Fruit fly (Drosophila melanogaster): Measurements from ENCODE around the gene mRpL11.

The mRpL11 gene

DNA sequence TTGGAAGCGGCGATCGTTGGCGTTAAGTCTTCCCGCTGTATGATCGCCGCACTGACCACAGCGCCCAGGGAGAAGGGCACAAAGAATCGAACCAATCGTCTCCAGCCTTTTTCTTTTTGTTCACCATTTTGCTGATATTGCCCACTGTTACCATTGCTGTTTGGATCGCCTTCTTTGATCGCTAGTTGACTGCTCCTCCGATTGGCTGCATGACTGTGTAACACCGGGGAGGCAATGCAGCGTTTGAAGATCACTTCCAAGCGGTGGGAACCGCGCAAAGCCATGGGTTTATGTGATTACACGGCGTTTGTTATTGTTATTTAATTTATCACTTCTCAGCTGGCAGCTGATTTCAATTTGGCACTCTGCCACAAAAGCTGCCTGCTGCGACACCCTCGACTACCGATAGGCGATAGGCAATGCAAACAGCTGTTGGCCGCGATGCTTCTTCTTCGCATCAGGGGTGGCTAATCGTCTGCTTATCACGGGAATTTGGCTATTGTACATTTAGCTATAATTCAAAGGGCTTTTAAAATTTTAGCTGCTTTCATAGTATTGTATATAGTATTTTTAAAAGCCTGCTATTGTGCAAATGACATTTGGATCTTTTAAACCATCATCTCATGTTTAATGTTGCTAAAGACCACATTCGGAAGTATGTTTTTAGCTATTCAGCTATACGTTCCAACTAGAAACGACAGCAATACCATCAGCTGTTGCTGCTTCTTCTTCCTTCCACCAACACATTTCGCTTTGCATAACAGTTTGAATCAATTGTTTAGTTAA is at the start of gene mRpL11, which contains the start of gene HtrA2:
Gene mRpL11, plus strand, starts transcription at position 716 of the 786 bp plus-strand sequence.
Gene HtrA2, minus strand, starts transcription at position 590 of the 786 bp plus-strand sequence.
- peak; percentile 64 for TF ChIP-seq Xbp1 (GFP tag; optimal IDR thresholded peaks at IDR 0.05)
- no peak for TF ChIP-seq CTCF (GFP tag; optimal IDR thresholded peaks at IDR 0.05)
- peak; percentile 47 for TF ChIP-seq pb (GFP tag; optimal IDR thresholded peaks at IDR 0.05)
- TF ChIP-seq crc (GFP tag; optimal IDR thresholded peaks at IDR 0.05) = no peak
- no peak for TF ChIP-seq Oli (tag; optimal IDR thresholded peaks at IDR 0.05)
- TF ChIP-seq CG9817 (tag; optimal IDR thresholded peaks at IDR 0.05) = peak; percentile 73
- peak; percentile 63 for TF ChIP-seq dm (GFP tag; optimal IDR thresholded peaks at IDR 0.05)
- TF ChIP-seq E2f1 (GFP tag; IDR thresholded peaks at IDR 0.05) = peak; percentile 56; the same call in 1 of the 2 replicates
- no peak; the same call in 2 of the 3 replicates for TF ChIP-seq ci (GFP tag; IDR thresholded peaks at IDR 0.05)
- no peak for TF ChIP-seq ac (GFP tag; optimal IDR thresholded peaks at IDR 0.05)
- no peak for TF ChIP-seq CG6654 (GFP tag; optimal IDR thresholded peaks at IDR 0.05)
- TF ChIP-seq CG2875 (GFP tag; optimal IDR thresholded peaks at IDR 0.05) = peak; percentile 5
- no peak for TF ChIP-seq CG15269 (tag; optimal IDR thresholded peaks at IDR 0.05)
- no peak for TF ChIP-seq CG11695 (GFP tag; IDR thresholded peaks at IDR 0.05)
- TF ChIP-seq ems (GFP tag; optimal IDR thresholded peaks at IDR 0.05) = peak; percentile 69
- peak; percentile 34 for TF ChIP-seq Meics (GFP tag; optimal IDR thresholded peaks at IDR 0.05)
- TF ChIP-seq Chrac-16 (GFP tag; optimal IDR thresholded peaks at IDR 0.05) = peak; percentile 57
- peak; percentile 50 for TF ChIP-seq fu2 (GFP tag; optimal IDR thresholded peaks at IDR 0.05)
- TF ChIP-seq cwo (GFP tag; optimal IDR thresholded peaks at IDR 0.05) = no peak
- TF ChIP-seq MTF-1 (GFP tag; optimal IDR thresholded peaks at IDR 0.05; ENCODE audit: borderline replicate concordance) = no peak
- no peak for TF ChIP-seq CG6765 (GFP tag; optimal IDR thresholded peaks at IDR 0.05)
- no peak for TF ChIP-seq sna (GFP tag; IDR thresholded peaks at IDR 0.05; ENCODE audit: partially characterized antibody)
- TF ChIP-seq Rx (GFP tag; IDR thresholded peaks at IDR 0.05) = no peak
- TF ChIP-seq mld (GFP tag; IDR thresholded peaks at IDR 0.05; ENCODE audit: partially characterized antibody) = 0 out of 3 replicates have a peak, but pooled peaks have one; percentile 53
- no peak for TF ChIP-seq Trl (optimal IDR thresholded peaks at IDR 0.05)
- peak; percentile 66 for TF ChIP-seq Trl (GFP tag; optimal IDR thresholded peaks at IDR 0.05)
- TF ChIP-seq trem (tag; optimal IDR thresholded peaks at IDR 0.05) = peak; percentile 58
- no peak; the same call in 1 of the 2 replicates for TF ChIP-seq Scr (GFP tag; IDR thresholded peaks at IDR 0.05; ENCODE audit: partially characterized antibody)
- no peak for TF ChIP-seq nerfin-2 (GFP tag; IDR thresholded peaks at IDR 0.05; ENCODE audit: partially characterized antibody)
- no peak for TF ChIP-seq tap (tag; optimal IDR thresholded peaks at IDR 0.05)
- TF ChIP-seq Ets65A (GFP tag) = peak; percentile 95
- no peak for TF ChIP-seq Nf-YB (GFP tag; optimal IDR thresholded peaks at IDR 0.05)
- no peak for TF ChIP-seq lov (optimal IDR thresholded peaks at IDR 0.05)
- no peak for TF ChIP-seq lov (GFP tag; IDR thresholded peaks at IDR 0.05)
- no peak for TF ChIP-seq cad (GFP tag; optimal IDR thresholded peaks at IDR 0.05)
- no peak for TF ChIP-seq Fer1 (GFP tag; optimal IDR thresholded peaks at IDR 0.05)
- no peak for TF ChIP-seq sr (GFP tag; IDR thresholded peaks at IDR 0.05)
- TF ChIP-seq CG18262 (tag; optimal IDR thresholded peaks at IDR 0.05) = peak; percentile 57
- TF ChIP-seq CG10462 (GFP tag; optimal IDR thresholded peaks at IDR 0.05) = peak; percentile 35
- TF ChIP-seq tin (GFP tag; optimal IDR thresholded peaks at IDR 0.05) = peak; percentile 43
- TF ChIP-seq aop (GFP tag; IDR thresholded peaks at IDR 0.05) = no peak
- no peak for TF ChIP-seq trh (GFP tag; optimal IDR thresholded peaks at IDR 0.05)
- no peak; the same call in 1 of the 2 replicates for TF ChIP-seq sisA (GFP tag; IDR thresholded peaks at IDR 0.05)
- peak; percentile 51 for TF ChIP-seq her (GFP tag; optimal IDR thresholded peaks at IDR 0.05)
- no peak for TF ChIP-seq emc (GFP tag; optimal IDR thresholded peaks at IDR 0.05)
- TF ChIP-seq CG8290 (GFP tag; optimal IDR thresholded peaks at IDR 0.05) = peak; percentile 51
- peak in 1 of 2 experiments; percentile 73 for TF ChIP-seq CG8290 (tag; optimal IDR thresholded peaks at IDR 0.05)
- TF ChIP-seq br (optimal IDR thresholded peaks at IDR 0.05) = no peak
- no peak for TF ChIP-seq CG14965 (GFP tag; optimal IDR thresholded peaks at IDR 0.05; ENCODE audit: borderline replicate concordance)
- peak; percentile 63 to 98 for TF ChIP-seq Pdp1 (GFP tag; optimal IDR thresholded peaks at IDR 0.05)
- TF ChIP-seq chn (GFP tag; optimal IDR thresholded peaks at IDR 0.05) = peak; percentile 62

Measured in whole organism, embryonic.